Fruit fly (Drosophila melanogaster) Kc167 (cell line): Measurements from ENCODE around the gene CG5021.

ENCODE experiments used
- h ChIP-seq: fragments of >200 bp; optimal IDR thresholded peaks from 3 replicates; lab custom pipeline; 2018; ENCODE audit warnings: missing external identifiers
- insv ChIP-seq: fragments of >200 bp; optimal IDR thresholded peaks from 3 replicates; lab custom pipeline; 2018; ENCODE audit warnings: missing external identifiers
- psq ChIP-seq: fragments of >200 bp; optimal IDR thresholded peaks from 2 replicates; lab custom pipeline; 2017; ENCODE audit warnings: missing external identifiers
- ttk ChIP-seq: sonication (Bioruptor generic); optimal IDR thresholded peaks from 2 replicates; lab custom pipeline; 2017; ENCODE audit warnings: missing external identifiers

- TF ChIP-seq psq (lab: Kevin White, UChicago) = no peak
- no peak for TF ChIP-seq ttk (lab: Kevin White, UChicago)
- TF ChIP-seq h = no peak
- no peak for TF ChIP-seq insv
These were observed 13.3 kb upstream of the CG5021 start for dm6 chr3L:8953199-8953956.
